Fruit fly (Drosophila melanogaster): ENCODE data around the gene Gdap1.

Gene Gdap1

dm6 chr3L:5182255-5182993, 40.7 kb downstream of the Gdap1 start (continued):
- peak; percentile 78 for TF ChIP-seq Fer1 (GFP tag; optimal IDR thresholded peaks at IDR 0.05)
- TF ChIP-seq CG9727 (GFP tag; optimal IDR thresholded peaks at IDR 0.05): peak; percentile 54
- peak; percentile 50 for TF ChIP-seq CG12769 (tag; optimal IDR thresholded peaks at IDR 0.05)
- peak; percentile 56 for TF ChIP-seq CG31441 (GFP tag; IDR thresholded peaks at IDR 0.05)
- no peak for TF ChIP-seq CG31224 (GFP tag; IDR thresholded peaks at IDR 0.05)
- peak; percentile 49 for TF ChIP-seq NfI (GFP tag; optimal IDR thresholded peaks at IDR 0.05)
- no peak for TF ChIP-seq emc (GFP tag; optimal IDR thresholded peaks at IDR 0.05)
- peak; percentile 36 for TF ChIP-seq lmd (GFP tag; IDR thresholded peaks at IDR 0.05)
- no peak for TF ChIP-seq CG30020 (tag; optimal IDR thresholded peaks at IDR 0.05)
- TF ChIP-seq CG1603 (tag; optimal IDR thresholded peaks at IDR 0.05): peak; percentile 52
- TF ChIP-seq CG5245 (GFP tag; optimal IDR thresholded peaks at IDR 0.05): no peak
- no peak for TF ChIP-seq CG12155 (GFP tag; optimal IDR thresholded peaks at IDR 0.05)
- TF ChIP-seq stwl (tag; optimal IDR thresholded peaks at IDR 0.05): no peak
- no peak for TF ChIP-seq sr (GFP tag; IDR thresholded peaks at IDR 0.05)
- peak; percentile 53; the same call in 1 of the 2 replicates for TF ChIP-seq Ptx1 (GFP tag; IDR thresholded peaks at IDR 0.05)
- TF ChIP-seq Dek (tag; optimal IDR thresholded peaks at IDR 0.05): peak; percentile 34
- TF ChIP-seq az2 (GFP tag; optimal IDR thresholded peaks at IDR 0.05): peak; percentile 15
- TF ChIP-seq grau (tag; optimal IDR thresholded peaks at IDR 0.05): peak; percentile 60
- peak; percentile 26 for TF ChIP-seq CG13296 (GFP tag; optimal IDR thresholded peaks at IDR 0.05)
- TF ChIP-seq PHDP (tag; optimal IDR thresholded peaks at IDR 0.05): peak; percentile 59
- no peak for TF ChIP-seq hb (GFP tag; IDR thresholded peaks at IDR 0.05; ENCODE audit: partially characterized antibody)
- no peak for TF ChIP-seq CG14965 (GFP tag; optimal IDR thresholded peaks at IDR 0.05; ENCODE audit: borderline replicate concordance)
- TF ChIP-seq Chrac-16 (GFP tag; optimal IDR thresholded peaks at IDR 0.05): no peak
- peak; percentile 32 for TF ChIP-seq tin (GFP tag; optimal IDR thresholded peaks at IDR 0.05)
- peak; percentile 53 for TF ChIP-seq lilli (GFP tag; optimal IDR thresholded peaks at IDR 0.05)
- TF ChIP-seq trem (tag; optimal IDR thresholded peaks at IDR 0.05): no peak
- no peak for TF ChIP-seq CG8290 (GFP tag; optimal IDR thresholded peaks at IDR 0.05)
- TF ChIP-seq CG8290 (tag; optimal IDR thresholded peaks at IDR 0.05): peak in 1 of 2 experiments; percentile 53
- TF ChIP-seq zfh2 (GFP tag; optimal IDR thresholded peaks at IDR 0.05): peak; percentile 20
- TF ChIP-seq CG1832 (GFP tag; optimal IDR thresholded peaks at IDR 0.05): no peak
- TF ChIP-seq zen2 (GFP tag; IDR thresholded peaks at IDR 0.05; ENCODE audit: partially characterized antibody): no peak
- TF ChIP-seq CG15696 (tag; optimal IDR thresholded peaks at IDR 0.05): no peak
- TF ChIP-seq CG2875 (GFP tag; optimal IDR thresholded peaks at IDR 0.05): no peak
- TF ChIP-seq cad (GFP tag; optimal IDR thresholded peaks at IDR 0.05): no peak
- peak; percentile 35 for TF ChIP-seq scrt (GFP tag; optimal IDR thresholded peaks at IDR 0.05)
- no peak for TF ChIP-seq CG3163 (GFP tag; optimal IDR thresholded peaks at IDR 0.05)
- TF ChIP-seq CG11247 (GFP tag; IDR thresholded peaks at IDR 0.05): no peak
- no peak for TF ChIP-seq dati (GFP tag; IDR thresholded peaks at IDR 0.05)
- no peak for TF ChIP-seq dan (GFP tag; IDR thresholded peaks at IDR 0.05)
- TF ChIP-seq gt (GFP tag; IDR thresholded peaks at IDR 0.05): no peak
- TF ChIP-seq CG13624 (GFP tag; optimal IDR thresholded peaks at IDR 0.05): peak; percentile 32
- no peak for TF ChIP-seq D (optimal IDR thresholded peaks at IDR 0.05)
- TF ChIP-seq D (GFP tag; optimal IDR thresholded peaks at IDR 0.05): no peak
- no peak for TF ChIP-seq CG7271 (tag; optimal IDR thresholded peaks at IDR 0.05)
- TF ChIP-seq Fer3 (tag; optimal IDR thresholded peaks at IDR 0.05): peak; percentile 36
- peak; percentile 75 for TF ChIP-seq Ets65A (GFP tag)
- peak; percentile 27 for TF ChIP-seq ind (GFP tag; optimal IDR thresholded peaks at IDR 0.05)
- peak; percentile 24 for TF ChIP-seq CG10267 (tag; optimal IDR thresholded peaks at IDR 0.05)
- no peak for TF ChIP-seq CG6765 (GFP tag; optimal IDR thresholded peaks at IDR 0.05)
- TF ChIP-seq CG6791 (GFP tag; IDR thresholded peaks at IDR 0.05; ENCODE audit: partially characterized antibody): no peak

Data from whole organism, embryonic.